Worm (Caenorhabditis elegans): ENCODE measurements around the gene ugt-67.

- TF ChIP-seq zag-1 (tag; optimal IDR thresholded peaks at IDR 0.05) (no peak), irx-1 (tag; optimal IDR thresholded peaks at IDR 0.05) (no peak), blmp-1 (tag; optimal IDR thresholded peaks at IDR 0.05) (no peak), fkh-10 (GFP tag; optimal IDR thresholded peaks at IDR 0.05) (no peak)
Measured at ce11 chrV:4891305-4891704, 9.9 kb upstream of the ugt-67 start.

Data from whole organism, L1 larva.